Worm (Caenorhabditis elegans): Measurements from ENCODE around the gene col-148.

col-148 gene

DNA sequence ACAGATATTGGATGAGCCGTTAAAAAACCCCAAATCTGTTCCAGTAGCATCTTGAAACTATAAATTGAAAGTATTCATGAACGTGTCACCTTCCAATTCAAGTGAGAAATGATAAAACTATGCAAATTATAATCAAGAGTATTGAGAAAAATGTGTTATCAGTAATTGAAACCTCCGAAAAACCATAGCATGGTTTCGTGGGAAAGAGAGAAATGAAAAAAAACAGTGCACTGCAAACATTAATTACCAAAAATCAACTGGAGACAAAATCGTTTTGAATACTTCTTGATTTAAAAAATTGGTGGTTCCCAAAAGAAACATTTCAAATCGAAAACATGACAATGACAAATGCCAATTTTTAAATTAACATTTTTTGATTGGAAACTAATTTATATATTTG, 15.9 kb upstream of the col-148 start, which contains the start of gene daf-36:
daf-36 (minus strand) TSS at position 101 of the 400 bp plus-strand sequence.
- TF ChIP-seq zip-4 (GFP tag; optimal IDR thresholded peaks at IDR 0.05) (no peak), F16B12.6 (tag; optimal IDR thresholded peaks at IDR 0.05) (no peak), Y116A8C.19 (tag; optimal IDR thresholded peaks at IDR 0.05; ENCODE audit: borderline replicate concordance) (no peak), sox-4 (tag; optimal IDR thresholded peaks at IDR 0.05) (no peak), vab-15 (tag; optimal IDR thresholded peaks at IDR 0.05) (no peak), pag-3 (tag; optimal IDR thresholded peaks at IDR 0.05; ENCODE audit: borderline replicate concordance, insufficient read depth) (no peak), snpc-4 (tag; optimal IDR thresholded peaks at IDR 0.05) (no peak), hlh-4 (tag; optimal IDR thresholded peaks at IDR 0.05) (no peak), C16A3.4 (tag; optimal IDR thresholded peaks at IDR 0.05) (no peak), elt-2 (tag; optimal IDR thresholded peaks at IDR 0.05) (no peak), rnt-1 (tag; optimal IDR thresholded peaks at IDR 0.05) (no peak), unc-130 (tag; optimal IDR thresholded peaks at IDR 0.05) (no peak), mep-1 (tag; optimal IDR thresholded peaks at IDR 0.05) (no peak), lin-14 (GFP tag; optimal IDR thresholded peaks at IDR 0.05) (no peak), grh-1 (GFP tag; IDR thresholded peaks at IDR 0.05) (no peak), nhr-84 (tag; optimal IDR thresholded peaks at IDR 0.05) (no peak)

DNA sequence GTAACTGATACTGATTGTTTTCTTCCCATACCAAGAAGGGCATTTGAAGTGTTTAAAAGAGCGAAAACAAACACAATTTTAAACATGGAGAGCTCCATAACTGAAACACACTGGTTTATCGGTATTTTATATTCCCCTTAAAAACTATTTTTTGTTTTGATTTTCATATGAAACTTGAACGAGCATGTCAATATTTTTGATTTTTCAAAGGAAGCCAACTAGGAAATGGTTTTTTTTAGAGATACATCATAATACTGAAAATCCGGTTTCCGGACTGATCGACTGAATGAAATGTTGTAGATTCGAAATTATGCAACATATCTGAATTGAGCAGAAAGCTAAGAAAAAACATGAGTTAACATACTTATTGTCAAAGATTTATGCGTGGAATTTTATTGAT, 14.2 kb upstream of the col-148 start, which contains the start of gene ttr-19:
ttr-19 (minus strand) TSS at position 101 of the 400 bp plus-strand sequence.
- TF ChIP-seq unc-30 (tag; optimal IDR thresholded peaks at IDR 0.05) (no peak), hpl-2 (GFP tag; optimal IDR thresholded peaks at IDR 0.05) (no peak), fos-1 (tag; optimal IDR thresholded peaks at IDR 0.05) (no peak), lin-39 (tag; optimal IDR thresholded peaks at IDR 0.05) (no peak), jun-1 (tag; optimal IDR thresholded peaks at IDR 0.05) (no peak), grh-1 (GFP tag; IDR thresholded peaks at IDR 0.05) (no peak), ama-1 (optimal IDR thresholded peaks at IDR 0.05) (no peak), nhr-77 (tag; optimal IDR thresholded peaks at IDR 0.05) (no peak), ceh-88 (GFP tag; IDR thresholded peaks at IDR 0.05) (no peak), mef-2 (tag; optimal IDR thresholded peaks at IDR 0.05) (no peak), ces-1 (GFP tag; optimal IDR thresholded peaks at IDR 0.05) (no peak), pqm-1 (tag; optimal IDR thresholded peaks at IDR 0.05) (no peak), sox-4 (tag; optimal IDR thresholded peaks at IDR 0.05) (no peak), elt-2 (tag; optimal IDR thresholded peaks at IDR 0.05) (no peak), ets-5 (GFP tag; IDR thresholded peaks at IDR 0.05) (no peak), C16A3.4 (tag; optimal IDR thresholded peaks at IDR 0.05) (no peak)

DNA sequence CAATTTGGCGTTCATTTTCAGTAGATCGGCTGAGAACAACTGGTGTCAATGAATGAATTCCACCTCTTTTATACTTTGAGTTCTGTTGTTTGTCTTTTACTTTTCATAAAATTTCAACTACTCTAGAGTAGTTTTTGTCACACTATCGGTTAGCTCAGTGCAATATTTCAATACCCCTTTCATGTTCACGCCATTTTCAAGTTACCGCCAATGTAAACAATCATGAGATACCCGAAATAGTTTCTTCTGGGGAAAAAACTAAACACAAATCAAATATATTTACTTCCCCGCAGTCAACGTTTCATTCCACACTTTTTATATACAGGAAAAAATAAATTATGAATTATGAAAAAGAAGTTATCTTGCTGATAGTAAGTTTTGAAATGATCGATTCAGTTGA, 13.2 kb upstream of the col-148 start, which contains the start of gene fipr-4:
fipr-4 (minus strand) TSS at position 101 of the 400 bp plus-strand sequence.
- TF ChIP-seq nhr-20 (tag; optimal IDR thresholded peaks at IDR 0.05) (no peak), nhr-28 (tag; optimal IDR thresholded peaks at IDR 0.05) (no peak)

DNA sequence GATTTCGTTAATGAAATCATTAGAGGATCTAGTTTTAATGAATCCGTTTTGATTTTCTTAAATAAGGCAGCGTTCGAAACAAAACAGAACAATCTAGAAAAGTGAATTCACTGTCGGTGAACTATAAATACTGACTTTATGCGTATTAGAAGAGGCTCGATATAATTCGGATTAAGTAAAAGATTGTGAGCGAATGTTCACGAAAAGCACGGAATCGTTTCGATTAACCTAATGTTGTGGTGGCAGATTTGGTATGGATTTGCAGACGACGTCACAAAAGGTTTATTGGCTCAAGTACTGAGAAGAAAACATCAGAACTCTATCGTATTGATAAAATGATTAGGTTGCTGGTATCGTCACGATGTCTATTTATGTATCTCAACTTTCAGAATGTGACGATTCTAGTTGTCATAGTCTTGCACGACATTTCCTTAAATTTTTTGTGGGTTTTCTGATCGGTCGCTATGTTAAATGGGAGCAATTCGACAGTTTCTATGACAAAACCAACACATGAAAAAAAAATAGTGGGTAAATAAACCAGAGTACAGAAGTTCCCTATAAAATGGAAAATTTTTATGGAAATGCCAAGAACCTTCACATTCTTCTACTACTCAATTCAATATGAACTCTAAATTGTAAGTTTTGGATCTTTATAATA, 12.2 kb upstream of the col-148 start, which contains the start of the genes pyt-1 and fipr-7:
pyt-1 (minus strand) TSS at position 101 of the 658 bp plus-strand sequence.
fipr-7 (plus strand) TSS at position 608 of the 658 bp plus-strand sequence.
- TF ChIP-seq dsc-1 (tag; optimal IDR thresholded peaks at IDR 0.05) (peak; percentile 61), unc-62 (GFP tag; optimal IDR thresholded peaks at IDR 0.05) (no peak), xbp-1 (tag; optimal IDR thresholded peaks at IDR 0.05) (no peak), aly-2 (tag; optimal IDR thresholded peaks at IDR 0.05) (no peak), vab-15 (tag; optimal IDR thresholded peaks at IDR 0.05) (no peak), tlp-1 (tag; optimal IDR thresholded peaks at IDR 0.05) (no peak), elt-2 (tag; optimal IDR thresholded peaks at IDR 0.05) (no peak), snu-23 (GFP tag; optimal IDR thresholded peaks at IDR 0.05) (no peak), ceh-88 (GFP tag; IDR thresholded peaks at IDR 0.05) (no peak)
